Worm (Caenorhabditis elegans): ENCODE data around the gene H35N09.1.

Gene H35N09.1

ce11 chrX:8585837-8586236, 19.3 kb upstream of the H35N09.1 start, which contains the start of gene F18E9.3:
Gene F18E9.3 (plus strand): TSS chrX:8586147.
- TF ChIP-seq aly-1 (tag; optimal IDR thresholded peaks at IDR 0.05) (no peak), hnd-1 (tag; optimal IDR thresholded peaks at IDR 0.05) (no peak), ceh-13 (GFP tag; optimal IDR thresholded peaks at IDR 0.05) (no peak), hmg-4 (GFP tag; optimal IDR thresholded peaks at IDR 0.05) (no peak), ama-1 (optimal IDR thresholded peaks at IDR 0.05) (no peak), flt-1 (GFP tag; IDR thresholded peaks at IDR 0.05) (no peak), pes-1 (GFP tag; IDR thresholded peaks at IDR 0.05) (no peak), F13C5.2 (tag; optimal IDR thresholded peaks at IDR 0.05) (no peak), tra-4 (tag; optimal IDR thresholded peaks at IDR 0.05) (no peak), tbx-37 (GFP tag; conservative IDR thresholded peaks at IDR 0.05) (no peak), scrt-1 (GFP tag; IDR thresholded peaks at IDR 0.05) (no peak), ets-7 (tag; optimal IDR thresholded peaks at IDR 0.05) (no peak), sea-1 (GFP tag; conservative IDR thresholded peaks at IDR 0.05) (no peak), hmbx-1 (tag; optimal IDR thresholded peaks at IDR 0.05) (no peak)

DNA sequence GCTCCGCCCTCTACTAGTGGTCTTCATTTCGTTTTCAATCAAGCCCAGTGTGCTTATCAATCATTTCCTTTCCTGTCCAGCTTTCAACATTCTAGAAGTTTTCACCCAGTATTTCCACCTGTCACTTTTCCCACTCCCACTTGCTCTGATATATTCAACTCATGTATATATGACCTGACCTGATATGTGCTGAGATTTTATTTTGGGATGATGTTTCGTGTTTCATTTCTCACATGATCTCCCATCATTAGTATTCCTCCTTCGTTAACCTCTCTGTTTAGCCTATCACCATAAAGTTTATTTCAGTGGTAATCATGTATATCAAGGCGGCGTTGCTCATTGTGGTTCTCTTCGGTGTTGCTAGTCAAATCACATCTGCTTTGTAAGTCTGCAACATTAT, 12.3 kb upstream of the H35N09.1 start, which contains the start of gene nlp-7:
Gene nlp-7 (plus strand): TSS at position 301 of the 400 bp plus-strand sequence.
- TF ChIP-seq B0310.2 (tag; optimal IDR thresholded peaks at IDR 0.05) (no peak), hmbx-1 (tag; optimal IDR thresholded peaks at IDR 0.05) (no peak), ceh-13 (GFP tag; optimal IDR thresholded peaks at IDR 0.05) (no peak), flt-1 (GFP tag; IDR thresholded peaks at IDR 0.05) (no peak)

DNA sequence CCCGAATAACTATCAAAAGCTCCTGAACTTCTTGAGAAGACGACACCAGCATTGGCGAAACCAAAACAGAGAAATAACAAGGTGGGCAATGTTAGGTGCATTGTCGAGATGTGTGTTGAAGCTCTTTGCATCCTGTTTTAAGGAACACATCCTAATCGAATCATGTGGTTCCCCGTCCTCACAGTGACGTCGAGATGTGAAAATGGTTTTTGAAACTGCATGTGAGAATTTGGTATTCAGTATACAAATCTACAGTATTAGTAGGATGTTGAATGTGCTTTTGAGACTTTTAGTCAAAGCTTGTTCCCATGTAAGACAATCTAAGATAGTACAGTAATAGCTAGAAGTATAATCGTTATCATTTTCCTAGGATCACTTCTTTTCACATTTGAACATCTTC, 7.5 kb upstream of the H35N09.1 start, which contains the start of gene F18E9.7:
Gene F18E9.7 (minus strand): TSS at position 101 of the 400 bp plus-strand sequence.
- no peak for TF ChIP-seq tbx-37 (GFP tag; conservative IDR thresholded peaks at IDR 0.05)
- TF ChIP-seq B0310.2 (tag; optimal IDR thresholded peaks at IDR 0.05): no peak
- TF ChIP-seq flt-1 (GFP tag; IDR thresholded peaks at IDR 0.05): no peak
- TF ChIP-seq tra-4 (tag; optimal IDR thresholded peaks at IDR 0.05): no peak
- TF ChIP-seq hnd-1 (tag; optimal IDR thresholded peaks at IDR 0.05): no peak

DNA sequence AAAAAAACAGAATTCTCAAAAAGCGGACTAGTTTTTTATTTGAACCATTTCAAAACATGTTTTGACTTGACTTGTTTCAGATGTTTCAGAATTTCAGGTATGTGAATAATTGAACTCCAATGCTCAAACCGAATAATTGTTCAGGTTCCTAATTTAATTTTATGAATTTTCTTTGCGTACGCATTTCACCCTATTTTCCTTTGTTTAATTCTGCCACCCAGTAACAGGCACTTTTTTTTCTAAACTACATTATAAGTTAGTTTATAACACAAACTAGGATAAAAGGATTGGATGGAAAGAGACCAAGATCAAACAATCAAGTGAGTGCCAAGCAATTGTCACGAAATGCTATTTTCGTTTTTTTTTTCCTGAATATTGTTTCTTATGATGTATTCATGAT, 6.6 kb upstream of the H35N09.1 start:
- TF ChIP-seq ceh-13 (GFP tag; optimal IDR thresholded peaks at IDR 0.05) (no peak), hnd-1 (tag; optimal IDR thresholded peaks at IDR 0.05) (no peak), sea-1 (GFP tag; conservative IDR thresholded peaks at IDR 0.05) (no peak), flt-1 (GFP tag; IDR thresholded peaks at IDR 0.05) (no peak), tbx-11 (GFP tag; IDR thresholded peaks at IDR 0.05) (no peak), scrt-1 (GFP tag; IDR thresholded peaks at IDR 0.05) (no peak), hmbx-1 (tag; optimal IDR thresholded peaks at IDR 0.05) (no peak), B0310.2 (tag; optimal IDR thresholded peaks at IDR 0.05) (no peak)

DNA sequence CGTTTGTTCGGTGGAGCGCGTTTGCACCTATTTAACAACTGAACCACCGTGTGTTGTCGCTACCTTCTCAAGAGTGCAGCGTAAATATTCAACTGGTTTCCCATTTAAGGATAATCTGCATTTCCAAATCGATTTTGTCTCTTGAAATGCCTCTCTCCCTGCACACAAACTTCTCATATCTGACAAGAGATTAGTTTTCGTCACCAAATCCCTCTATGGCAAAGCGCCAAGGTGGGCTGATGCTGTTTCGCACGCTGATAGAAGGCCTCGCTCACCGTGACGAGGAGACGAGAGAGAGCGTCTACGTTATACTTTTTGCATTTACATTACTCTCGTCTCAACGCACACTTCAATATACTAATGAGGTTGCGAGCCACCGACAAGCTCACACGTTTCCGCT, 5.4 kb upstream of the H35N09.1 start:
- TF ChIP-seq hmbx-1 (tag; optimal IDR thresholded peaks at IDR 0.05) (no peak), scrt-1 (GFP tag; IDR thresholded peaks at IDR 0.05) (no peak)

ce11 chrX:8601235-8601634, 3.9 kb upstream of the H35N09.1 start, which contains the start of gene F18E9.1:
Gene F18E9.1 (plus strand): TSS chrX:8601535.
- TF ChIP-seq hmg-4 (GFP tag; optimal IDR thresholded peaks at IDR 0.05) (no peak), ama-1 (optimal IDR thresholded peaks at IDR 0.05) (no peak), sea-1 (GFP tag; conservative IDR thresholded peaks at IDR 0.05) (no peak), pes-1 (GFP tag; IDR thresholded peaks at IDR 0.05) (no peak)

DNA sequence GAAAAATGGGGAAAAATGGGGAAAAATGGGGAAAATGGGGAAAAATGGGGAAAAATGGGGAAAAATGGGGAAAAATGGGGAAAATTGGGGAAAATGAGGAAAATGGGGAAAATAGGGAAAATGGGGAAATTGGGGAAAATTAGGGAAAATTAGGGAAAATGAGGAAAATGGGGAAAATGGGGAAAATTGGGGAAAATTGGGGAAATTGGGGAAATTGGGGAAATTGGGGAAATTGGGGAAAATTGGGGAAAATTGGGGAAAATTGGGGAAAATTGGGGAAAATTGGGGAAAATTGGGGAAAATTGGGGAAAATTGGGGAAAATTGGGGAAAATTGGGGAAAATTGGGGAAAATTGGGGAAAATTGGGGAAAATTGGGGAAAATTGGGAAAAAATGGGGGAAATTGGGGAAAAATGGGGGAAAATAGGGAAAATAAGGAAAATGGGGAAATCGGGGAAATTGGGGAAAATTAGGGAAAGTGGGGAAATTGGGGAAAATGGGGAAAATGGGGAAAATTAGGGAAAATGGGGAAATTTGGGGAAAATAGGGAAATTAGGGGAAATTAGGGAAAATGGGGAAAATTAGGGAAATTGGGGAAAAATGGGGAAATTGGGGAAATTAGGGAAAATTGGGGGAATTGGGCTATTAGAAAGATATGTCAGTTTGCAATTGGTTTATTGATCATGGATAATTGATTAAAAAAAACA, 2.3 kb upstream of the H35N09.1 start:
- TF ChIP-seq ama-1 (optimal IDR thresholded peaks at IDR 0.05) (no peak), scrt-1 (GFP tag; IDR thresholded peaks at IDR 0.05) (peak; percentile 55; the same call in 1 of the 2 replicates), tra-4 (tag; optimal IDR thresholded peaks at IDR 0.05) (no peak), sea-1 (GFP tag; conservative IDR thresholded peaks at IDR 0.05) (peak; percentile 74; the same call in 1 of the 2 replicates), ceh-36 (tag; optimal IDR thresholded peaks at IDR 0.05) (no peak), flt-1 (GFP tag; IDR thresholded peaks at IDR 0.05) (peak; percentile 14; the same call in 1 of the 2 replicates), hmbx-1 (tag; optimal IDR thresholded peaks at IDR 0.05) (peak; percentile 32), hmg-4 (GFP tag; optimal IDR thresholded peaks at IDR 0.05) (no peak), ceh-13 (GFP tag; optimal IDR thresholded peaks at IDR 0.05) (no peak), tbx-11 (GFP tag; IDR thresholded peaks at IDR 0.05) (peak; percentile 80), hnd-1 (tag; optimal IDR thresholded peaks at IDR 0.05) (peak; percentile 49), aly-1 (tag; optimal IDR thresholded peaks at IDR 0.05) (no peak), pes-1 (GFP tag; IDR thresholded peaks at IDR 0.05) (peak; percentile 38; the same call in 1 of the 2 replicates), tbx-37 (GFP tag; conservative IDR thresholded peaks at IDR 0.05) (peak; percentile 33; the same call in 1 of the 2 replicates), ets-7 (tag; optimal IDR thresholded peaks at IDR 0.05) (no peak), B0310.2 (tag; optimal IDR thresholded peaks at IDR 0.05) (peak; percentile 48), F13C5.2 (tag; optimal IDR thresholded peaks at IDR 0.05) (no peak)

DNA sequence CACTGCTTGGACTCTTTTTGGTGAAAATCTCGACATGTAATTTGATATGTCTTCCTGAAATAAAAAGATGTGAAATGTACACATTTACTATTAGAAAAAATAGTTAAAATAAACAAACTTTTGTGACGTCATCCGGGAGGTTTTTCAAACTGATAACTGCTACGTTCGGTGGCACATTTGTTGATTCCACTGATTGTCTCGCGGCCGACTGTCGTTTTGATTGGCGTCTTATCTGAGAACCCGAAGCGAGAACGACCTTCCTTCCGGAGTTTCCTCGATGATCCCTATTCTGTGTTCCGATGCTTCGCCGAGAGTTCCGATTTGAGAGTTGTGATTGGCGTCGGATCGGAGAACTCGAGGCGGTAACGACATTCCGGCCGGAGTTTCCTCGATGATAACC, 979 bp upstream of the H35N09.1 start:
- no peak for TF ChIP-seq ceh-36 (tag; optimal IDR thresholded peaks at IDR 0.05)
- TF ChIP-seq hmg-4 (GFP tag; optimal IDR thresholded peaks at IDR 0.05): no peak

ce11 chrX:8608756-8609155, 3.6 kb downstream of the H35N09.1 start:
- no peak for TF ChIP-seq ets-7 (tag; optimal IDR thresholded peaks at IDR 0.05)
- TF ChIP-seq ama-1 (optimal IDR thresholded peaks at IDR 0.05): no peak
- TF ChIP-seq flt-1 (GFP tag; IDR thresholded peaks at IDR 0.05): no peak
- TF ChIP-seq aly-1 (tag; optimal IDR thresholded peaks at IDR 0.05): no peak
- no peak for TF ChIP-seq sea-1 (GFP tag; conservative IDR thresholded peaks at IDR 0.05)
- no peak for TF ChIP-seq tra-4 (tag; optimal IDR thresholded peaks at IDR 0.05)
- no peak for TF ChIP-seq ceh-36 (tag; optimal IDR thresholded peaks at IDR 0.05)
- no peak; the same call in 1 of the 2 replicates for TF ChIP-seq tbx-37 (GFP tag; conservative IDR thresholded peaks at IDR 0.05)
- TF ChIP-seq pes-1 (GFP tag; IDR thresholded peaks at IDR 0.05): no peak
- TF ChIP-seq tbx-11 (GFP tag; IDR thresholded peaks at IDR 0.05): no peak
- TF ChIP-seq ceh-13 (GFP tag; optimal IDR thresholded peaks at IDR 0.05): no peak
- TF ChIP-seq hnd-1 (tag; optimal IDR thresholded peaks at IDR 0.05): no peak
- TF ChIP-seq hmg-4 (GFP tag; optimal IDR thresholded peaks at IDR 0.05): no peak
- no peak for TF ChIP-seq hmbx-1 (tag; optimal IDR thresholded peaks at IDR 0.05)
- TF ChIP-seq scrt-1 (GFP tag; IDR thresholded peaks at IDR 0.05): no peak
- no peak for TF ChIP-seq B0310.2 (tag; optimal IDR thresholded peaks at IDR 0.05)

All from whole organism, early embryonic.